Worm (Caenorhabditis elegans) whole organism, L4 larva: Measurements from ENCODE around the gene F58G11.4.

ENCODE experiments used
- D1046.2 ChIP-seq: fragments of 200-800 bp; sonication (Bioruptor generic); IDR thresholded peaks from 2 replicates; pipeline ENCODE4 v1.3.6; 2022; ENCODE audit warnings: missing genetic modification characterization, missing compliant biosample characterization
- F37D6.2 ChIP-seq: sonication (generic microtip); optimal IDR thresholded peaks from 2 replicates; lab custom pipeline; 2016; ENCODE audit warnings: mild to moderate bottlenecking, missing genetic modification characterization, missing compliant biosample characterization
- F49E8.2 ChIP-seq: sonication (generic microtip); optimal IDR thresholded peaks from 2 replicates; lab custom pipeline; 2016; ENCODE audit warnings: missing compliant biosample characterization, mild to moderate bottlenecking, missing genetic modification characterization, borderline replicate concordance
- Y48G9A.11 ChIP-seq: fragments of 200-800 bp; sonication (Bioruptor generic); IDR thresholded peaks from 2 replicates; pipeline ENCODE4 v1.3.6; 2022; ENCODE audit warnings: missing genetic modification reagents, missing genetic modification characterization, missing compliant biosample characterization
- Y75B8A.6 ChIP-seq: fragments of 200-800 bp; sonication (Bioruptor generic); IDR thresholded peaks from 2 replicates; pipeline ENCODE4 v1.3.6; 2022; ENCODE audit warnings: missing genetic modification reagents, missing genetic modification characterization, missing compliant biosample characterization
- aha-1 ChIP-seq: fragments of 150-350 bp; peaks from one replicate; lab custom pipeline; 2014; ENCODE audit warnings: missing biosample characterization, missing genetic modification characterization
- aly-2 ChIP-seq: sonication (generic microtip); optimal IDR thresholded peaks from 2 replicates; lab custom pipeline; 2018; ENCODE audit warnings: missing biosample characterization, missing genetic modification characterization
- ceh-20 ChIP-seq: fragments of 200-800 bp; sonication (Bioruptor generic); IDR thresholded peaks from 2 replicates; pipeline ENCODE4 v1.3.6; 2022; ENCODE audit warnings: missing genetic modification reagents, missing genetic modification characterization, missing compliant biosample characterization
- ceh-32 ChIP-seq: sonication (generic microtip); optimal IDR thresholded peaks from 2 replicates; lab custom pipeline; 2016; ENCODE audit warnings: mild to moderate bottlenecking, missing genetic modification characterization, missing compliant biosample characterization; ENCODE audit not compliant: poor library complexity
- ceh-44 ChIP-seq: fragments of 200-800 bp; sonication (Bioruptor generic); IDR thresholded peaks from 2 replicates; pipeline ENCODE4 v1.3.6; 2022; ENCODE audit warnings: missing genetic modification reagents, missing genetic modification characterization, missing compliant biosample characterization
- ceh-62 ChIP-seq: sonication (generic microtip); optimal IDR thresholded peaks from 2 replicates; lab custom pipeline; 2017; ENCODE audit warnings: missing biosample characterization, missing genetic modification characterization
- daf-12 ChIP-seq: fragments of 150-350 bp; optimal IDR thresholded peaks from 2 replicates; lab custom pipeline; 2014; ENCODE audit warnings: missing biosample characterization, missing genetic modification reagents, missing genetic modification characterization
- daf-16 ChIP-seq, 3 experiments: sonication (generic microtip); optimal IDR thresholded peaks; 2 replicates each; lab custom pipeline; 2016 to 2017; ENCODE audit warnings: missing genetic modification characterization in 3 of 3, missing genetic modification reagents in 3 of 3, mild to moderate bottlenecking in 2 of 3, missing compliant biosample characterization in 2 of 3, missing biosample characterization in 1 of 3, moderate library complexity in 1 of 3
- dmd-6 ChIP-seq: fragments of 200-800 bp; sonication (Bioruptor generic); IDR thresholded peaks from 2 replicates; pipeline ENCODE4 v1.3.6; 2022; ENCODE audit warnings: missing genetic modification reagents, missing genetic modification characterization, missing compliant biosample characterization
- dmd-9 ChIP-seq: fragments of 200-800 bp; sonication (Bioruptor generic); IDR thresholded peaks from 2 replicates; pipeline ENCODE4 v1.3.6; 2022; ENCODE audit warnings: missing genetic modification reagents, missing genetic modification characterization, missing compliant biosample characterization
- dpl-1 ChIP-seq: fragments of 150-350 bp; optimal IDR thresholded peaks from 2 replicates; lab custom pipeline; 2014; ENCODE audit warnings: missing biosample characterization, missing genetic modification reagents, missing genetic modification characterization
- dve-1 ChIP-seq: sonication (generic microtip); optimal IDR thresholded peaks from 2 replicates; lab custom pipeline; 2017; ENCODE audit warnings: antibody characterized with exemption, mild to moderate bottlenecking, missing genetic modification characterization, missing compliant biosample characterization; ENCODE audit not compliant: insufficient read depth
- egl-27 ChIP-seq: sonication (generic microtip); optimal IDR thresholded peaks from 3 replicates; lab custom pipeline; 2017; ENCODE audit warnings: missing biosample characterization, missing genetic modification reagents, missing genetic modification characterization
- egl-43 ChIP-seq: fragments of 200-800 bp; sonication (Bioruptor generic); IDR thresholded peaks from 2 replicates; pipeline ENCODE4 v1.3.6; 2022; ENCODE audit warnings: missing genetic modification reagents, missing genetic modification characterization, missing compliant biosample characterization
- gei-8 ChIP-seq: fragments of 200-800 bp; sonication (Bioruptor generic); optimal IDR thresholded peaks from 2 replicates; lab custom pipeline; 2018; ENCODE audit warnings: mild to moderate bottlenecking, missing genetic modification characterization, missing compliant biosample characterization
- hmg-1.1 ChIP-seq: fragments of 200-800 bp; sonication (Bioruptor generic); IDR thresholded peaks from 2 replicates; pipeline ENCODE4 v1.3.6; 2022; ENCODE audit warnings: missing genetic modification reagents, missing genetic modification characterization, missing compliant biosample characterization
- lim-7 ChIP-seq: fragments of 200-800 bp; sonication (Bioruptor generic); IDR thresholded peaks from 2 replicates; pipeline ENCODE4 v1.3.6; 2022; ENCODE audit warnings: missing genetic modification characterization, missing compliant biosample characterization
- lin-15B ChIP-seq: fragments of 150-350 bp; sonication (generic microtip); optimal IDR thresholded peaks from 3 replicates; lab custom pipeline; 2014; ENCODE audit warnings: missing biosample characterization, missing genetic modification characterization
- lin-39 ChIP-seq: fragments of 150-350 bp; optimal IDR thresholded peaks from 2 replicates; lab custom pipeline; 2014; ENCODE audit warnings: missing biosample characterization, missing genetic modification reagents, missing genetic modification characterization
- lir-3 ChIP-seq: sonication (generic microtip); optimal IDR thresholded peaks from 2 replicates; lab custom pipeline; 2016; ENCODE audit warnings: mild to moderate bottlenecking, missing genetic modification characterization, missing compliant biosample characterization
- mdl-1 ChIP-seq, 2 experiments: fragments of 150-350 bp in 1 of 2; sonication (generic microtip) in 1 of 2; optimal IDR thresholded peaks; 2 replicates each; lab custom pipeline; 2014 to 2017; ENCODE audit warnings: missing biosample characterization in 2 of 2, missing genetic modification characterization in 2 of 2
- mes-2 ChIP-seq: sonication (generic microtip); optimal IDR thresholded peaks from 2 replicates; lab custom pipeline; 2016; ENCODE audit warnings: missing genotype, mild to moderate bottlenecking, missing genetic modification characterization, missing compliant biosample characterization; ENCODE audit not compliant: poor library complexity, severe bottlenecking
- mxl-2 ChIP-seq: fragments of 200-800 bp; sonication (Bioruptor generic); conservative IDR thresholded peaks from 2 replicates; pipeline ENCODE4 v1.3.6; 2022; ENCODE audit warnings: missing genetic modification reagents, missing genetic modification characterization, missing compliant biosample characterization
- mxl-3 ChIP-seq: fragments of 200-800 bp; sonication (Bioruptor generic); optimal IDR thresholded peaks from 2 replicates; lab custom pipeline; 2018; ENCODE audit warnings: mild to moderate bottlenecking, missing genetic modification characterization, missing compliant biosample characterization
- nhr-10 ChIP-seq: fragments of 150-350 bp; optimal IDR thresholded peaks from 2 replicates; lab custom pipeline; 2014; ENCODE audit warnings: missing biosample characterization, missing genetic modification characterization
- nhr-11 ChIP-seq: fragments of 150-350 bp; optimal IDR thresholded peaks from 2 replicates; lab custom pipeline; 2014; ENCODE audit warnings: missing biosample characterization, missing genetic modification characterization
- nhr-237 ChIP-seq: sonication (generic microtip); optimal IDR thresholded peaks from 2 replicates; lab custom pipeline; 2017; ENCODE audit warnings: missing biosample characterization, missing genetic modification characterization
- nhr-25 ChIP-seq: sonication (generic microtip); optimal IDR thresholded peaks from 2 replicates; lab custom pipeline; 2017; ENCODE audit warnings: missing genetic modification characterization, mild to moderate bottlenecking, missing compliant biosample characterization, antibody characterized with exemption, moderate library complexity, borderline replicate concordance; ENCODE audit not compliant: insufficient read depth
- nhr-6 ChIP-seq: fragments of 150-350 bp; optimal IDR thresholded peaks from 2 replicates; lab custom pipeline; 2014; ENCODE audit warnings: missing biosample characterization, missing genetic modification characterization
- nhr-76 ChIP-seq: fragments of 150-350 bp; optimal IDR thresholded peaks from 2 replicates; lab custom pipeline; 2014; ENCODE audit warnings: missing biosample characterization, missing genetic modification characterization
- nhr-77 ChIP-seq: fragments of 150-350 bp; optimal IDR thresholded peaks from 2 replicates; lab custom pipeline; 2014; ENCODE audit warnings: missing biosample characterization, missing genetic modification characterization
- php-3 ChIP-seq: fragments of 200-800 bp; sonication (Bioruptor generic); IDR thresholded peaks from 2 replicates; pipeline ENCODE4 v1.3.6; 2022; ENCODE audit warnings: missing genetic modification reagents, missing genetic modification characterization, missing compliant biosample characterization
- rbr-2 ChIP-seq: sonication (generic microtip); optimal IDR thresholded peaks from 2 replicates; lab custom pipeline; 2016; ENCODE audit warnings: missing genotype, missing genetic modification characterization, missing compliant biosample characterization
- saeg-2 ChIP-seq: fragments of 200-800 bp; sonication (Bioruptor generic); IDR thresholded peaks from 2 replicates; pipeline ENCODE4 v1.3.6; 2022; ENCODE audit warnings: missing genetic modification reagents, missing genetic modification characterization, missing compliant biosample characterization
- spr-1 ChIP-seq: sonication (generic microtip); optimal IDR thresholded peaks from 2 replicates; lab custom pipeline; 2016; ENCODE audit warnings: mild to moderate bottlenecking, missing genetic modification characterization, missing compliant biosample characterization
- unc-130 ChIP-seq: sonication (generic microtip); optimal IDR thresholded peaks from 2 replicates; lab custom pipeline; 2016; ENCODE audit warnings: missing genetic modification reagents, missing genetic modification characterization, missing compliant biosample characterization
- unc-39 ChIP-seq: sonication (generic microtip); optimal IDR thresholded peaks from 2 replicates; lab custom pipeline; 2017; ENCODE audit warnings: missing biosample characterization, missing genetic modification characterization
- unc-62 ChIP-seq, 3 experiments: fragments of 150-350 bp in 1 of 3; sonication (generic microtip); optimal IDR thresholded peaks in 2 of 3; peaks in 1 of 3; 1 replicate in 1 of 3; 2 replicates in 2 of 3; lab custom pipeline; 2014 to 2017; ENCODE audit warnings: missing biosample characterization in 3 of 3, missing genetic modification characterization in 3 of 3, missing genetic modification reagents in 3 of 3, missing genotype in 1 of 3
- vab-7 ChIP-seq: fragments of 200-800 bp; sonication (Bioruptor generic); IDR thresholded peaks from 2 replicates; pipeline ENCODE4 v1.3.6; 2022; ENCODE audit warnings: missing genetic modification reagents, missing genetic modification characterization, missing compliant biosample characterization
- zag-1 ChIP-seq: fragments of 150-350 bp; optimal IDR thresholded peaks from 2 replicates; lab custom pipeline; 2014; ENCODE audit warnings: missing biosample characterization, missing genetic modification characterization
- zfp-3 ChIP-seq: fragments of 200-800 bp; sonication (Bioruptor generic); conservative IDR thresholded peaks from 2 replicates; pipeline ENCODE4 v1.3.6; 2022; ENCODE audit warnings: missing genetic modification reagents, missing genetic modification characterization, missing compliant biosample characterization
- ztf-11 ChIP-seq: fragments of 150-350 bp; optimal IDR thresholded peaks from 2 replicates; lab custom pipeline; 2014; ENCODE audit warnings: missing biosample characterization, missing genetic modification characterization

F58G11.4 gene

ce11 chrV:13655202-13655764 is 17.1 kb upstream of the F58G11.4 start (continued):
- peak in 1 of 2 experiments; percentile 82 for TF ChIP-seq mdl-1 (tag; optimal IDR thresholded peaks at IDR 0.05; lab: Kevin White, UChicago)
- no peak for TF ChIP-seq nhr-77 (tag; lab: Kevin White, UChicago)
- TF ChIP-seq gei-8 (GFP tag; lab: Kevin White, UChicago): no peak
- peak; percentile 37 for TF ChIP-seq dmd-6 (GFP tag; lab: Robert Waterston, UW)
- TF ChIP-seq nhr-237: no peak
- TF ChIP-seq egl-27 (tag; lab: Kevin White, UChicago): no peak
- TF ChIP-seq lim-7: no peak
- peak; percentile 56 for TF ChIP-seq dve-1
- TF ChIP-seq egl-43 (GFP tag; lab: Robert Waterston, UW): no peak
- TF ChIP-seq nhr-6 (tag; lab: Kevin White, UChicago): peak; percentile 83
- TF ChIP-seq vab-7: no peak
- peak; percentile 62 for TF ChIP-seq rbr-2 (tag; lab: Kevin White, UChicago)
- no peak for TF ChIP-seq mxl-3 (GFP tag; lab: Kevin White, UChicago)
- peak; percentile 79 for TF ChIP-seq hmg-1.1 (GFP tag; lab: Robert Waterston, UW)
- TF ChIP-seq ceh-32 (tag; lab: Kevin White, UChicago): no peak
- TF ChIP-seq nhr-10 (tag; lab: Kevin White, UChicago): no peak
- peak; percentile 42 for TF ChIP-seq nhr-11 (tag; lab: Kevin White, UChicago)
- TF ChIP-seq nhr-76 (tag; lab: Kevin White, UChicago): no peak
- TF ChIP-seq dmd-9 (GFP tag; lab: Robert Waterston, UW): no peak
- no peak for TF ChIP-seq mxl-2 (GFP tag; lab: Robert Waterston, UW)
- TF ChIP-seq zag-1 (tag; lab: Kevin White, UChicago): no peak
- no peak for TF ChIP-seq F49E8.2 (tag; lab: Kevin White, UChicago)
- TF ChIP-seq lir-3: no peak
- no peak for TF ChIP-seq lin-15B
- TF ChIP-seq unc-39 (tag; lab: Kevin White, UChicago): no peak
- peak; percentile 53 for TF ChIP-seq mes-2 (tag; lab: Kevin White, UChicago)
- no peak for TF ChIP-seq aly-2 (tag; lab: Kevin White, UChicago)
- peak in 1 of 2 experiments; percentile 99 for TF ChIP-seq unc-62 (GFP tag; optimal IDR thresholded peaks at IDR 0.05 in 1 of 2; lab: Kevin White, UChicago)
- no peak for TF ChIP-seq unc-62 (tag; optimal IDR thresholded peaks at IDR 0.05; lab: Kevin White, UChicago)
- no peak for TF ChIP-seq ztf-11 (tag; lab: Kevin White, UChicago)
- no peak for TF ChIP-seq daf-16 (GFP tag; optimal IDR thresholded peaks at IDR 0.05; lab: Kevin White, UChicago)
- TF ChIP-seq daf-16 (tag; optimal IDR thresholded peaks at IDR 0.05; lab: Kevin White, UChicago): peak; percentile 50
- peak; percentile 33 for TF ChIP-seq dpl-1 (GFP tag; lab: Kevin White, UChicago)

DNA sequence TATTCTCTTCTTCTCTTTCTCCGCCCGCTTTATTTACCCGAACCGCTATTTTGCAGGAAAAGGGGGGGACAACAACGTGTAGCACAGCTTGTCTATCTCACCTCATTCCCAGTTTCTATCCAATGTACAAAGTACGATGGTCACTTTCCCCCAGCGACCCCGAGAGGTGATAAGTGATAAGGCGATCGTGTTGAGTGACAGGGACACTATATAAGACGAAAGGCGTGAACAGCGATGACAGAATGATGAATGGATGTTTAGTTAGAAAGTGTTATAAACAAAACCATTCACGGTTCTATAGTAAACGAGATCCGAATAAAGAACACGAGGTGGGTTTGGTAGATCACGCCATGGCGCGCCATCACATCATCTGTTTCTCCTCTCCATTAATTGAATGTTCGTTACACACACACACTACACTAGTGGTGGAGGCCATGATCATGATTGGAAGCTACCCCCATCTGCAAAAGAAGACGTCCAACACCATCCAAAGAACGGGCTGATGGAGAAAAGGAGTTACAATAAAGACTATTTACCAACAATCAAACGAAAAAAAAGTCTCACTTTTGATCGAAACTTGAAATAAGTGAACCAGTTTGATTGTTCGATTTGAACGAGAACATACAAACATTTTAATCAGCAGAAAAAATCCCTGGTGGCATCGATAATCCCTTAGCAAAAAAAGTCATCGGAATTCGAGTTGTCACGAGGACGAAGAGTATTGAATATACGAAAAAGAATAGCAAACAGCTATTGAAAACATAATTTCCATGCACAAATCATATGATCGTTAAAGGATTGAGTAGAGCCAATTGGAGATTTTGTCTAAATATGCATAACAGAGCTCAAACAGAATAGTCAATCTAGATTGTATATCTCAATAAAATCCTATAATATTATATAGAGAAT is 15.8 kb upstream of the F58G11.4 start:
- TF ChIP-seq ceh-20 (GFP tag; lab: Robert Waterston, UW) (peak; percentile 57; the same call in 1 of the 2 replicates), lin-39 (tag; lab: Kevin White, UChicago) (no peak), Y75B8A.6 (GFP tag; lab: Robert Waterston, UW) (0 out of 2 replicates have a peak, but pooled peaks have one; percentile 20), nhr-25 (tag; lab: Kevin White, UChicago) (peak; percentile 57), spr-1 (peak; percentile 9), daf-12 (tag; lab: Kevin White, UChicago) (no peak), unc-130 (GFP tag; lab: Kevin White, UChicago) (no peak), D1046.2 (GFP tag; lab: Robert Waterston, UW) (no peak), zfp-3 (GFP tag; lab: Robert Waterston, UW) (peak; percentile 80), ceh-62 (tag; lab: Kevin White, UChicago) (no peak), ceh-44 (GFP tag; lab: Robert Waterston, UW) (no peak), aha-1 (tag; lab: Kevin White, UChicago) (peak; percentile 99), hmg-1.1 (GFP tag; lab: Robert Waterston, UW) (0 out of 2 replicates have a peak, but pooled peaks have one; percentile 24), nhr-237 (no peak), saeg-2 (GFP tag; lab: Robert Waterston, UW) (peak; percentile 52), rbr-2 (tag; lab: Kevin White, UChicago) (peak; percentile 1), F37D6.2 (tag; lab: Kevin White, UChicago) (no peak), php-3 (peak; percentile 82), Y48G9A.11 (GFP tag; lab: Robert Waterston, UW) (no peak)
